Worm (Caenorhabditis elegans): ENCODE measurements around the gene sri-61.

sri-61 gene

ce11 chrII:2700229-2700628, at the start of gene sri-61:
Gene sri-61, minus strand, starts transcription at chrII:2700329.
- TF ChIP-seq unc-62 (GFP tag; optimal IDR thresholded peaks at IDR 0.05 in 1 of 2) (peak in 1 of 2 experiments; percentile 25), unc-62 (tag; optimal IDR thresholded peaks at IDR 0.05) (no peak), zip-11 (GFP tag; IDR thresholded peaks at IDR 0.05) (no peak), ztf-7 (tag; optimal IDR thresholded peaks at IDR 0.05) (no peak), pqm-1 (tag; optimal IDR thresholded peaks at IDR 0.05) (no peak), ZK337.2 (GFP tag; IDR thresholded peaks at IDR 0.05) (no peak), zag-1 (tag; optimal IDR thresholded peaks at IDR 0.05) (no peak), dmd-9 (GFP tag; IDR thresholded peaks at IDR 0.05) (no peak), spr-3 (GFP tag; optimal IDR thresholded peaks at IDR 0.05) (no peak)

ce11 chrII:2749595-2750048, 49.5 kb upstream of the sri-61 start, which contains the start of gene F29A7.4:
Gene F29A7.4, plus strand, starts transcription at chrII:2749998.
- TF ChIP-seq daf-16 (GFP tag; optimal IDR thresholded peaks at IDR 0.05) (no peak), daf-16 (tag; optimal IDR thresholded peaks at IDR 0.05) (peak; percentile 49), F26F4.8 (GFP tag; conservative IDR thresholded peaks at IDR 0.05) (no peak), unc-39 (tag; optimal IDR thresholded peaks at IDR 0.05) (no peak), ceh-28 (tag; optimal IDR thresholded peaks at IDR 0.05) (no peak), nhr-102 (tag; optimal IDR thresholded peaks at IDR 0.05) (no peak), F10B5.3 (tag; optimal IDR thresholded peaks at IDR 0.05) (no peak), sdz-12 (GFP tag; optimal IDR thresholded peaks at IDR 0.05) (no peak), nhr-28 (tag; optimal IDR thresholded peaks at IDR 0.05) (peak; percentile 74), lin-1 (GFP tag; IDR thresholded peaks at IDR 0.05) (no peak), pqm-1 (tag; optimal IDR thresholded peaks at IDR 0.05) (peak; percentile 18), dmd-8 (GFP tag; IDR thresholded peaks at IDR 0.05) (no peak)

ce11 chrII:2747956-2748621, 48.0 kb upstream of the sri-61 start:
- no peak for TF ChIP-seq Y75B8A.6 (GFP tag; IDR thresholded peaks at IDR 0.05)
- TF ChIP-seq D1046.2 (GFP tag; IDR thresholded peaks at IDR 0.05), result no peak
- no peak for TF ChIP-seq lin-15B (tag; optimal IDR thresholded peaks at IDR 0.05)
- TF ChIP-seq lin-38 (GFP tag; IDR thresholded peaks at IDR 0.05), result no peak
- no peak for TF ChIP-seq lin-13 (GFP tag; optimal IDR thresholded peaks at IDR 0.05)
- TF ChIP-seq T20F7.1 (GFP tag; optimal IDR thresholded peaks at IDR 0.05), result no peak
- TF ChIP-seq ceh-28 (tag; optimal IDR thresholded peaks at IDR 0.05), result no peak
- TF ChIP-seq zag-1 (tag; optimal IDR thresholded peaks at IDR 0.05), result no peak
- TF ChIP-seq skn-1 (tag; optimal IDR thresholded peaks at IDR 0.05), result no peak
- TF ChIP-seq ces-1 (GFP tag; optimal IDR thresholded peaks at IDR 0.05), result no peak
- TF ChIP-seq hlh-11 (tag; optimal IDR thresholded peaks at IDR 0.05), result peak; percentile 27
- no peak for TF ChIP-seq nhr-77 (tag; optimal IDR thresholded peaks at IDR 0.05)
- no peak for TF ChIP-seq lir-3 (tag; optimal IDR thresholded peaks at IDR 0.05)
- TF ChIP-seq ceh-20 (GFP tag; IDR thresholded peaks at IDR 0.05), result no peak; the same call in 1 of the 2 replicates
- no peak for TF ChIP-seq nhr-25 (tag; optimal IDR thresholded peaks at IDR 0.05; ENCODE audit: borderline replicate concordance, insufficient read depth)
- peak; percentile 55; the same call in 1 of the 2 replicates for TF ChIP-seq hmg-1.1 (GFP tag; IDR thresholded peaks at IDR 0.05)
- TF ChIP-seq nhr-41 (GFP tag; IDR thresholded peaks at IDR 0.05), result no peak
- no peak for TF ChIP-seq unc-130 (GFP tag; optimal IDR thresholded peaks at IDR 0.05)
- no peak for TF ChIP-seq ceh-44 (GFP tag; IDR thresholded peaks at IDR 0.05)
- TF ChIP-seq tag-97 (GFP tag; IDR thresholded peaks at IDR 0.05), result no peak
- no peak for TF ChIP-seq daf-12 (tag; optimal IDR thresholded peaks at IDR 0.05)
- TF ChIP-seq nhr-28 (tag; optimal IDR thresholded peaks at IDR 0.05), result no peak
- TF ChIP-seq mdl-1 (tag; optimal IDR thresholded peaks at IDR 0.05), result peak in 1 of 2 experiments; percentile 14
- peak; percentile 67 for TF ChIP-seq F37D6.2 (tag; optimal IDR thresholded peaks at IDR 0.05)
- TF ChIP-seq pha-4 (GFP tag; IDR thresholded peaks at IDR 0.05), result no peak
- TF ChIP-seq pha-4 (tag; optimal IDR thresholded peaks at IDR 0.05), result no peak
- peak; percentile 5 for TF ChIP-seq dpl-1 (GFP tag; optimal IDR thresholded peaks at IDR 0.05)
- no peak for TF ChIP-seq pqm-1 (tag; optimal IDR thresholded peaks at IDR 0.05)
- no peak for TF ChIP-seq unc-39 (tag; optimal IDR thresholded peaks at IDR 0.05)
- TF ChIP-seq lin-39 (tag; optimal IDR thresholded peaks at IDR 0.05), result no peak
- no peak for TF ChIP-seq F26F4.8 (GFP tag; conservative IDR thresholded peaks at IDR 0.05)
- no peak for TF ChIP-seq ceh-82 (tag; optimal IDR thresholded peaks at IDR 0.05)
- TF ChIP-seq php-3 (GFP tag; IDR thresholded peaks at IDR 0.05), result no peak
- no peak for TF ChIP-seq mep-1 (tag; optimal IDR thresholded peaks at IDR 0.05)

Measured in whole organism, L4 larva.